Fruit fly (Drosophila melanogaster) whole organism, wandering third instar larva: ENCODE measurements around the gene CG42536.
A peak's percentile ranks its signal among the peaks of the same experiment; 100 is the strongest.

Source experiments
- Abd-B ChIP-seq: fragments of >200 bp; optimal IDR thresholded peaks from 2 replicates; lab custom pipeline; 2017; ENCODE audit warnings: missing biosample characterization, missing genetic modification characterization
- CG32264 ChIP-seq: fragments of 200-800 bp; sonication (Bioruptor generic); optimal IDR thresholded peaks from 2 replicates; lab custom pipeline; 2016; ENCODE audit warnings: missing biosample characterization, missing genetic modification characterization
- CG9705 ChIP-seq: fragments of 200-800 bp; sonication (Bioruptor generic); optimal IDR thresholded peaks from 2 replicates; lab custom pipeline; 2018; ENCODE audit warnings: missing biosample characterization, mild to moderate bottlenecking, missing genetic modification characterization
- CrebA ChIP-seq: fragments of 200-800 bp; sonication (Bioruptor generic); optimal IDR thresholded peaks from 2 replicates; lab custom pipeline; 2016; ENCODE audit warnings: missing biosample characterization, mild to moderate bottlenecking, missing genetic modification characterization, borderline replicate concordance
- Dfd ChIP-seq: fragments of >200 bp; optimal IDR thresholded peaks from 2 replicates; lab custom pipeline; 2017; ENCODE audit warnings: missing biosample characterization, missing genetic modification characterization
- Dif ChIP-seq: fragments of 200-275, 200-300 bp; sonication (Bioruptor generic); optimal IDR thresholded peaks from 2 replicates; lab custom pipeline; 2018; ENCODE audit warnings: missing biosample characterization, missing genetic modification characterization; ENCODE audit not compliant: partially characterized antibody
- GATAd ChIP-seq: sonication (Bioruptor generic); optimal IDR thresholded peaks from 2 replicates; lab custom pipeline; 2016; ENCODE audit warnings: missing biosample characterization, missing genetic modification characterization
- HLH106 ChIP-seq: fragments of 200-800 bp; optimal IDR thresholded peaks from 3 replicates; lab custom pipeline; 2019; ENCODE audit warnings: missing biosample characterization, mild to moderate bottlenecking, missing genetic modification characterization, moderate library complexity
- Hnf4 ChIP-seq: fragments of 200-800 bp; sonication (Bioruptor generic); optimal IDR thresholded peaks from 2 replicates; lab custom pipeline; 2016; ENCODE audit warnings: missing biosample characterization, mild to moderate bottlenecking, missing genetic modification characterization
- Hr78 ChIP-seq: fragments of >200 bp; optimal IDR thresholded peaks from 2 replicates; lab custom pipeline; 2017; ENCODE audit warnings: missing biosample characterization, missing genetic modification characterization
- Jra ChIP-seq: sonication (Bioruptor generic); optimal IDR thresholded peaks from 2 replicates; lab custom pipeline; 2016; ENCODE audit warnings: missing biosample characterization, missing genetic modification characterization
- Mio ChIP-seq: sonication (Bioruptor generic); optimal IDR thresholded peaks from 2 replicates; lab custom pipeline; 2016; ENCODE audit warnings: missing biosample characterization, missing genetic modification characterization
- Myc ChIP-seq: fragments of >200 bp; optimal IDR thresholded peaks from 2 replicates; lab custom pipeline; 2017
- N ChIP-seq: fragments of >200 bp; optimal IDR thresholded peaks from 2 replicates; lab custom pipeline; 2018; ENCODE audit warnings: missing biosample characterization, missing external identifiers, missing genetic modification characterization
- brk ChIP-seq: fragments of 200-800 bp; sonication (Bioruptor generic); optimal IDR thresholded peaks from 2 replicates; lab custom pipeline; 2016; ENCODE audit warnings: missing biosample characterization, mild to moderate bottlenecking, missing genetic modification characterization
- dl ChIP-seq, 2 experiments: fragments of 175-275, 200-275 bp in 1 of 2; fragments of 200-275 bp in 1 of 2; sonication (Bioruptor generic); optimal IDR thresholded peaks; lab custom pipeline; 2018; ENCODE audit warnings: mild to moderate bottlenecking in 2 of 2, missing biosample characterization in 2 of 2, missing genetic modification characterization in 2 of 2, moderate library complexity in 2 of 2; ENCODE audit not compliant: partially characterized antibody in 2 of 2, insufficient read depth in 1 of 2
- dmrt93B ChIP-seq: fragments of 200-800 bp; sonication (Bioruptor generic); optimal IDR thresholded peaks from 2 replicates; lab custom pipeline; 2018; ENCODE audit warnings: missing biosample characterization, mild to moderate bottlenecking, missing genetic modification characterization
- ey ChIP-seq: fragments of 200-800 bp; sonication (Bioruptor generic); optimal IDR thresholded peaks from 2 replicates; lab custom pipeline; 2016; ENCODE audit warnings: missing biosample characterization, missing genetic modification characterization
- foxo ChIP-seq, 2 experiments: fragments of 200-800 bp; sonication (Bioruptor generic); optimal IDR thresholded peaks; 2 replicates in 1 of 2; 3 replicates in 1 of 2; lab custom pipeline; 2016 to 2017; ENCODE audit warnings: missing biosample characterization in 2 of 2, missing genetic modification characterization in 2 of 2
- fru ChIP-seq: fragments of 200-800 bp; sonication (Bioruptor generic); optimal IDR thresholded peaks from 3 replicates; lab custom pipeline; 2016; ENCODE audit warnings: missing biosample characterization, mild to moderate bottlenecking, missing genetic modification characterization
- h ChIP-seq: fragments of 200-800 bp; sonication (Bioruptor generic); optimal IDR thresholded peaks from 3 replicates; lab custom pipeline; 2016; ENCODE audit warnings: missing biosample characterization, mild to moderate bottlenecking, missing genetic modification characterization
- jim ChIP-seq: fragments of 175-275, 200-325 bp; sonication (Bioruptor generic); optimal IDR thresholded peaks from 2 replicates; lab custom pipeline; 2016; ENCODE audit warnings: missing biosample characterization, mild to moderate bottlenecking, missing genetic modification characterization
- lola ChIP-seq: fragments of >200 bp; optimal IDR thresholded peaks from 2 replicates; lab custom pipeline; 2017; ENCODE audit warnings: missing biosample characterization, missing genetic modification characterization
- rgr ChIP-seq: fragments of 200-800 bp; sonication (Bioruptor generic); optimal IDR thresholded peaks from 3 replicates; lab custom pipeline; 2016; ENCODE audit warnings: missing biosample characterization, mild to moderate bottlenecking, missing genetic modification characterization
- sv ChIP-seq: fragments of 200-800 bp; sonication (Bioruptor generic); optimal IDR thresholded peaks from 3 replicates; lab custom pipeline; 2016; ENCODE audit warnings: missing biosample characterization, missing genetic modification characterization
- tai ChIP-seq: sonication (Bioruptor generic); optimal IDR thresholded peaks from 2 replicates; lab custom pipeline; 2016; ENCODE audit warnings: missing biosample characterization, missing genetic modification characterization
- woc ChIP-seq: sonication (Bioruptor generic); optimal IDR thresholded peaks from 2 replicates; lab custom pipeline; 2016; ENCODE audit warnings: missing biosample characterization, mild to moderate bottlenecking, missing genetic modification characterization

CG42536 gene

DNA sequence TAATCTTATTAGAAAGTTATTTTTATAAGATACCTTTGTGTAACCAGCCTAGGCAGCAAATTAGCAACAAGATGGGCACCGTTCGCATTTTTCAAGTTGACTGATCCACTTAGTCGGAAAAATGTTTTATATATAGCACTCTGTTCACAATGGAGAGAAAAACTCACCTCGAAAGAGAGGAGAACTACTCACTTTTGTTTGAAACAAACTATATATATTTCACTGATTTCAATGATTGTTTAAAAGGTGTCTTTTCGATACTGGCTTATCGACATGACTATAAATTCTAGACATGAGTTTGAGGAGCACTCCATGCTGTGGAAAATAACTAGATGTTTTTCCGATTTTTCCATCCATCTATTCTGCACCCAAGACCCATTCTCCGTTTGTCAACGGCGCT is 6.4 kb downstream of the CG42536 start, which contains the start of gene CG42521:
Gene CG42521 (minus strand): TSS at position 101 of the 400 bp plus-strand sequence.
- TF ChIP-seq N (GFP tag; lab: Kevin White, UChicago) (no peak), fru (GFP tag; lab: Kevin White, UChicago) (no peak), h (GFP tag; lab: Kevin White, UChicago) (no peak), Dfd (GFP tag; lab: Kevin White, UChicago) (no peak), Mio (GFP tag; lab: Kevin White, UChicago) (no peak), Dif (GFP tag; lab: Kevin White, UChicago) (no peak), lola (GFP tag; lab: Kevin White, UChicago) (no peak), HLH106 (no peak), woc (GFP tag; lab: Kevin White, UChicago) (no peak), rgr (no peak), Hr78 (GFP tag; lab: Kevin White, UChicago) (no peak), dmrt93B (no peak), CG32264 (no peak), Hnf4 (no peak)

DNA sequence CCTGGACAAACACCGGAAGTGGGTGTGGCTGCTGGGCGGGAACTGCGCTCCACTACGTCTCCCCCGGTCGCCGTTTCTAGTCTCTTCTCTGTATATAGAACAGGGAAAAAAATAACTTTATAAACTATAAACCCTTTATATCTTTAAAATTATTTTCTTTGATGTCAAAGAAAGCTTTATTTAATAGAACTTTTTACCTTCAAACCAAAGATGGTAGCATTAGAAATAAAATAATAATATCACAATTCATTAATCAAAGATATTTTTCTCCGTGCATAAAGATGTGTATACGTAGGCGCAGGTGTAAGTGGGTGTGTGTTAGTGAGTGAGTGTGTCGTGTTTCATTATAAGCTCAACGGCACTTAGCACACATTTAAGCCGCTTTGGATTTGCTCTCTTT is 30.4 kb downstream of the CG42536 start:
- TF ChIP-seq Jra (GFP tag; lab: Kevin White, UChicago) (no peak), ey (GFP tag; lab: Kevin White, UChicago) (no peak), CrebA (GFP tag; lab: Kevin White, UChicago) (no peak), sv (no peak), dl (GFP tag; optimal IDR thresholded peaks at IDR 0.05; lab: Kevin White, UChicago; ENCODE audit: insufficient read depth in 1 of 2, partially characterized antibody in 2 of 2) (no peak), Abd-B (GFP tag; lab: Kevin White, UChicago) (no peak), GATAd (GFP tag; lab: Kevin White, UChicago) (no peak), Myc (no peak), CG9705 (GFP tag; lab: Kevin White, UChicago) (no peak), rgr (no peak), brk (GFP tag; lab: Kevin White, UChicago) (no peak)

DNA sequence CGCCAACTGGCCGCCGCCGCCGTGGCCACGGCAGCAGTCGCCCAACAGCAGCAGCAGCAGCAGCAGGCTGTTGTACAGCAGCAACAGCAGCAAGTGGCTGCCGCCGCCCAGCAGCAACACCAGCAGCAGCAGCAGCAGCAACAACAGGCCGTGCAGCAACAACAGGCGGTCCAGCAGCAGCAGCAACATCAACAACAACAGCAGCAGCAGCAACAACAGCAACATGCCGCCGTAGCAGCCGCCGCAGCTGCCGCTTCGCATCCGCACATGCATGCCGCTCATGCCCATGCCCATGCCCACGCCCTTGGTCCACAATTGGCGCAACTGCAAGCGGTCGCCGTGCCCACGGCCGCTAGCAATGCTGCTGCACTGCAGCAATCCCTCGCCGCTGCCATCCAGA is 44.9 kb downstream of the CG42536 start:
- TF ChIP-seq lola (GFP tag; lab: Kevin White, UChicago) (no peak), Abd-B (GFP tag; lab: Kevin White, UChicago) (no peak), brk (GFP tag; lab: Kevin White, UChicago) (no peak), rgr (no peak), Jra (GFP tag; lab: Kevin White, UChicago) (no peak), woc (GFP tag; lab: Kevin White, UChicago) (no peak), N (GFP tag; lab: Kevin White, UChicago) (no peak), tai (no peak), Dfd (GFP tag; lab: Kevin White, UChicago) (peak; percentile 94)

- TF ChIP-seq N (GFP tag; lab: Kevin White, UChicago) (no peak), jim (GFP tag; lab: Kevin White, UChicago) (no peak), Myc (no peak), h (GFP tag; lab: Kevin White, UChicago) (no peak), Dfd (GFP tag; lab: Kevin White, UChicago) (peak; percentile 98), fru (GFP tag; lab: Kevin White, UChicago) (no peak), Jra (GFP tag; lab: Kevin White, UChicago) (no peak), Abd-B (GFP tag; lab: Kevin White, UChicago) (no peak), foxo (GFP tag; optimal IDR thresholded peaks at IDR 0.05; lab: Kevin White, UChicago) (no peak)
Measured at dm6 chr3L:10581688-10582288, 48.1 kb downstream of the CG42536 start.
